Fruit fly (Drosophila melanogaster): ENCODE data around the gene mRpS34.

DNA sequence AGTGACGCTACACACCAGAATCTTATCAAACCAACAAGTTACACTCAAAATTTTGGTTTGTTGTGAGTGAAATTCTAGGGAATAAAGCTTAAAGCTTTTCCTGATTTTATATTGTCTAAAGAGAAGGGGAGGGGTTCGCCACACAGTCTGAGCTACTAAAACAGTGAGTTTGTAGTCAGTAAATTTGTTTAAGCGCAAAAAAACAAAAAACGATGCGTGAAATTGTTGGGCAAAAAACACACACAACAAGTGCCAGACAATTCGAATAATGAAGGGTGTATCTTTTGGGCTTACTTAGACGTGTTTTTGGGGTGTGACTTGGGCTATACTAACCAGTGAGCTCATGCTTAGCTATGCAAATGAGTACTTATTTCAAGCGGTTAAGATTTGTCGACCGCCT lies 11.9 kb downstream of the mRpS34 start:
- TF ChIP-seq pan (optimal IDR thresholded peaks at IDR 0.05) (no peak), pan (GFP tag; optimal IDR thresholded peaks at IDR 0.05 in 1 of 2, IDR thresholded peaks at IDR 0.05 in 1 of 2) (no peak), Antp (GFP tag; optimal IDR thresholded peaks at IDR 0.05) (no peak)
